Worm (Caenorhabditis elegans): ENCODE results near the gene F16H6.3.

ce11 chrV:18146077-18146476, 49.0 kb upstream of the F16H6.3 start, which contains the start of gene C14A6.3:
- TF ChIP-seq him-1 (tag; optimal IDR thresholded peaks at IDR 0.05): no peak
- TF ChIP-seq W03F9.2 (tag; optimal IDR thresholded peaks at IDR 0.05): no peak
- TF ChIP-seq dao-5 (tag; optimal IDR thresholded peaks at IDR 0.05): no peak
